Worm (Caenorhabditis elegans) whole organism, L4 larva: ENCODE data around the gene H35N09.1.

Experiments used
- F37D6.2 ChIP-seq: sonication (generic microtip); optimal IDR thresholded peaks from 2 replicates; lab custom pipeline; 2016; ENCODE audit warnings: mild to moderate bottlenecking, missing genetic modification characterization, missing compliant biosample characterization
- F44E2.7 ChIP-seq: fragments of 200-800 bp; sonication (Bioruptor generic); IDR thresholded peaks from 2 replicates; pipeline ENCODE4 v2.1.2; 2022; ENCODE audit warnings: missing genetic modification characterization, missing compliant biosample characterization
- F49E8.2 ChIP-seq: sonication (generic microtip); optimal IDR thresholded peaks from 2 replicates; lab custom pipeline; 2016; ENCODE audit warnings: missing compliant biosample characterization, mild to moderate bottlenecking, missing genetic modification characterization, borderline replicate concordance
- Y5F2A.4 ChIP-seq: fragments of 200-800 bp; sonication (Bioruptor generic); optimal IDR thresholded peaks from 2 replicates; lab custom pipeline; 2018; ENCODE audit warnings: mild to moderate bottlenecking, missing genetic modification characterization, missing compliant biosample characterization
- aha-1 ChIP-seq: fragments of 150-350 bp; peaks from one replicate; lab custom pipeline; 2014; ENCODE audit warnings: missing biosample characterization, missing genetic modification characterization
- ama-1 ChIP-seq: fragments of 150-350 bp; optimal IDR thresholded peaks from 2 replicates; lab custom pipeline; 2014; ENCODE audit warnings: inconsistent platforms, mixed read lengths
- ceh-20 ChIP-seq: fragments of 200-800 bp; sonication (Bioruptor generic); IDR thresholded peaks from 2 replicates; pipeline ENCODE4 v1.3.6; 2022; ENCODE audit warnings: missing genetic modification reagents, missing genetic modification characterization, missing compliant biosample characterization
- ceh-82 ChIP-seq: sonication (generic microtip); optimal IDR thresholded peaks from 2 replicates; lab custom pipeline; 2017; ENCODE audit warnings: missing biosample characterization, missing genetic modification characterization
- cey-2 ChIP-seq: sonication (generic microtip); optimal IDR thresholded peaks from 3 replicates; lab custom pipeline; 2017; ENCODE audit warnings: missing genetic modification characterization, mild to moderate bottlenecking, missing compliant biosample characterization, antibody characterized with exemption, borderline replicate concordance; ENCODE audit not compliant: insufficient read depth
- daf-16 ChIP-seq, 3 experiments: sonication (generic microtip); optimal IDR thresholded peaks; 2 replicates each; lab custom pipeline; 2016 to 2017; ENCODE audit warnings: missing genetic modification characterization in 3 of 3, missing genetic modification reagents in 3 of 3, mild to moderate bottlenecking in 2 of 3, missing compliant biosample characterization in 2 of 3, missing biosample characterization in 1 of 3, moderate library complexity in 1 of 3
- daf-19 ChIP-seq: fragments of 200-800 bp; sonication (Bioruptor generic); conservative IDR thresholded peaks from 2 replicates; pipeline ENCODE4 v1.3.6; 2022; ENCODE audit warnings: missing genetic modification characterization, missing compliant biosample characterization
- daf-8 ChIP-seq: fragments of 200-800 bp; sonication (Bioruptor generic); IDR thresholded peaks from 2 replicates; pipeline ENCODE4 v1.3.6; 2022; ENCODE audit warnings: missing genetic modification characterization, missing compliant biosample characterization
- dmd-8 ChIP-seq: fragments of 200-800 bp; sonication (Bioruptor generic); IDR thresholded peaks from 2 replicates; pipeline ENCODE4 v1.3.6; 2022; ENCODE audit warnings: missing genetic modification characterization, missing compliant biosample characterization
- dmd-9 ChIP-seq: fragments of 200-800 bp; sonication (Bioruptor generic); IDR thresholded peaks from 2 replicates; pipeline ENCODE4 v1.3.6; 2022; ENCODE audit warnings: missing genetic modification reagents, missing genetic modification characterization, missing compliant biosample characterization
- dpl-1 ChIP-seq: fragments of 150-350 bp; optimal IDR thresholded peaks from 2 replicates; lab custom pipeline; 2014; ENCODE audit warnings: missing biosample characterization, missing genetic modification reagents, missing genetic modification characterization
- dve-1 ChIP-seq: sonication (generic microtip); optimal IDR thresholded peaks from 2 replicates; lab custom pipeline; 2017; ENCODE audit warnings: antibody characterized with exemption, mild to moderate bottlenecking, missing genetic modification characterization, missing compliant biosample characterization; ENCODE audit not compliant: insufficient read depth
- egl-27 ChIP-seq: sonication (generic microtip); optimal IDR thresholded peaks from 3 replicates; lab custom pipeline; 2017; ENCODE audit warnings: missing biosample characterization, missing genetic modification reagents, missing genetic modification characterization
- fkh-10 ChIP-seq: fragments of 150-350 bp; optimal IDR thresholded peaks from 2 replicates; lab custom pipeline; 2014; ENCODE audit warnings: missing biosample characterization, missing genetic modification reagents, missing genetic modification characterization
- hlh-11 ChIP-seq: fragments of 200-800 bp; sonication (Bioruptor generic); optimal IDR thresholded peaks from 2 replicates; lab custom pipeline; 2018; ENCODE audit warnings: mild to moderate bottlenecking, missing genetic modification characterization, missing compliant biosample characterization
- hlh-30 ChIP-seq: sonication (generic microtip); optimal IDR thresholded peaks from 2 replicates; lab custom pipeline; 2017; ENCODE audit warnings: antibody characterized with exemption, mild to moderate bottlenecking, missing genetic modification characterization, missing compliant biosample characterization; ENCODE audit not compliant: insufficient read depth
- hmg-1.1 ChIP-seq: fragments of 200-800 bp; sonication (Bioruptor generic); IDR thresholded peaks from 2 replicates; pipeline ENCODE4 v1.3.6; 2022; ENCODE audit warnings: missing genetic modification reagents, missing genetic modification characterization, missing compliant biosample characterization
- lsy-2 ChIP-seq, 2 experiments: fragments of 150-350 bp in 1 of 2; sonication (generic microtip) in 1 of 2; optimal IDR thresholded peaks; 2 replicates each; lab custom pipeline; 2014 to 2017; ENCODE audit warnings: missing biosample characterization in 2 of 2, missing genetic modification characterization in 2 of 2
- mep-1 ChIP-seq: fragments of 150-350 bp; sonication (generic microtip); optimal IDR thresholded peaks from 3 replicates; lab custom pipeline; 2014; ENCODE audit warnings: missing biosample characterization, missing genetic modification characterization
- mxl-3 ChIP-seq: fragments of 200-800 bp; sonication (Bioruptor generic); optimal IDR thresholded peaks from 2 replicates; lab custom pipeline; 2018; ENCODE audit warnings: mild to moderate bottlenecking, missing genetic modification characterization, missing compliant biosample characterization
- nhr-11 ChIP-seq: fragments of 150-350 bp; optimal IDR thresholded peaks from 2 replicates; lab custom pipeline; 2014; ENCODE audit warnings: missing biosample characterization, missing genetic modification characterization
- nhr-111 ChIP-seq: fragments of 200-800 bp; sonication (Bioruptor generic); optimal IDR thresholded peaks from 2 replicates; lab custom pipeline; 2018; ENCODE audit warnings: mild to moderate bottlenecking, missing genetic modification characterization, missing compliant biosample characterization
- nhr-28 ChIP-seq: fragments of 150-350 bp; optimal IDR thresholded peaks from 2 replicates; lab custom pipeline; 2014; ENCODE audit warnings: missing biosample characterization, missing genetic modification characterization
- nhr-41 ChIP-seq: fragments of 200-800 bp; sonication (Bioruptor generic); IDR thresholded peaks from 2 replicates; pipeline ENCODE4 v1.3.6; 2022; ENCODE audit warnings: missing genetic modification reagents, missing genetic modification characterization, missing compliant biosample characterization
- nhr-42 ChIP-seq: fragments of 200-800 bp; sonication (Bioruptor generic); IDR thresholded peaks from 2 replicates; pipeline ENCODE4 v1.3.6; 2022; ENCODE audit warnings: missing genetic modification characterization, missing compliant biosample characterization
- nhr-76 ChIP-seq: fragments of 150-350 bp; optimal IDR thresholded peaks from 2 replicates; lab custom pipeline; 2014; ENCODE audit warnings: missing biosample characterization, missing genetic modification characterization
- pha-4 ChIP-seq, 2 experiments: fragments of 150-350 bp in 1 of 2; fragments of 200-800 bp in 1 of 2; sonication (Bioruptor generic) in 1 of 2; IDR thresholded peaks in 1 of 2; optimal IDR thresholded peaks in 1 of 2; 2 replicates each; pipeline versions ENCODE4 v1.3.6 to Lab custom; 2014 to 2022; ENCODE audit warnings: missing genetic modification characterization in 2 of 2, missing genetic modification reagents in 2 of 2, missing biosample characterization in 1 of 2, missing compliant biosample characterization in 1 of 2
- pqm-1 ChIP-seq: sonication (generic microtip); optimal IDR thresholded peaks from 2 replicates; lab custom pipeline; 2017; ENCODE audit warnings: missing biosample characterization, missing genetic modification characterization
- rbr-2 ChIP-seq: sonication (generic microtip); optimal IDR thresholded peaks from 2 replicates; lab custom pipeline; 2016; ENCODE audit warnings: missing genotype, missing genetic modification characterization, missing compliant biosample characterization
- saeg-2 ChIP-seq: fragments of 200-800 bp; sonication (Bioruptor generic); IDR thresholded peaks from 2 replicates; pipeline ENCODE4 v1.3.6; 2022; ENCODE audit warnings: missing genetic modification reagents, missing genetic modification characterization, missing compliant biosample characterization
- set-16 ChIP-seq: fragments of 200-800 bp; sonication (Bioruptor generic); IDR thresholded peaks from 2 replicates; pipeline ENCODE4 v1.3.6; 2022; ENCODE audit warnings: missing genetic modification reagents, missing genetic modification characterization, missing compliant biosample characterization
- skn-1 ChIP-seq: fragments of 150-350 bp; optimal IDR thresholded peaks from 2 replicates; lab custom pipeline; 2014; ENCODE audit warnings: missing biosample characterization, missing genetic modification characterization
- snpc-1.2 ChIP-seq: fragments of 200-800 bp; sonication (Bioruptor generic); IDR thresholded peaks from 2 replicates; pipeline ENCODE4 v1.3.6; 2022; ENCODE audit warnings: missing genetic modification reagents, missing genetic modification characterization, missing compliant biosample characterization
- snpc-4 ChIP-seq: fragments of 150-350 bp; optimal IDR thresholded peaks from 2 replicates; lab custom pipeline; 2014; ENCODE audit warnings: missing biosample characterization, missing genetic modification characterization
- spr-1 ChIP-seq: sonication (generic microtip); optimal IDR thresholded peaks from 2 replicates; lab custom pipeline; 2016; ENCODE audit warnings: mild to moderate bottlenecking, missing genetic modification characterization, missing compliant biosample characterization
- tag-97 ChIP-seq: fragments of 200-800 bp; sonication (Bioruptor generic); IDR thresholded peaks from 2 replicates; pipeline ENCODE4 v1.3.6; 2022; ENCODE audit warnings: missing genetic modification characterization, missing compliant biosample characterization
- tra-1 ChIP-seq: fragments of 200-800 bp; sonication (Bioruptor generic); IDR thresholded peaks from 2 replicates; pipeline ENCODE4 v1.3.6; 2022; ENCODE audit warnings: missing genetic modification reagents, missing genetic modification characterization, missing compliant biosample characterization
- vab-7 ChIP-seq: fragments of 200-800 bp; sonication (Bioruptor generic); IDR thresholded peaks from 2 replicates; pipeline ENCODE4 v1.3.6; 2022; ENCODE audit warnings: missing genetic modification reagents, missing genetic modification characterization, missing compliant biosample characterization
- zfp-2 ChIP-seq: sonication (generic microtip); optimal IDR thresholded peaks from 2 replicates; lab custom pipeline; 2016; ENCODE audit warnings: mild to moderate bottlenecking, missing genetic modification characterization, missing compliant biosample characterization

H35N09.1 gene

ce11 chrX:8564451-8564795 is 40.7 kb upstream of the H35N09.1 start (continued):
- TF ChIP-seq egl-27 (tag; lab: Kevin White, UChicago) (no peak), set-16 (GFP tag; lab: Robert Waterston, UW) (no peak), tag-97 (no peak), F37D6.2 (tag; lab: Kevin White, UChicago) (no peak), fkh-10 (no peak), hlh-11 (tag; lab: Kevin White, UChicago) (no peak), snpc-4 (tag; lab: Kevin White, UChicago) (no peak), nhr-76 (tag; lab: Kevin White, UChicago) (no peak), pha-4 (GFP tag; IDR thresholded peaks at IDR 0.05; lab: Robert Waterston, UW) (no peak), pha-4 (tag; optimal IDR thresholded peaks at IDR 0.05; lab: Kevin White, UChicago) (peak; percentile 9), nhr-28 (tag; lab: Kevin White, UChicago) (peak; percentile 24), nhr-11 (no peak), saeg-2 (GFP tag; lab: Robert Waterston, UW) (no peak), daf-8 (GFP tag; lab: Robert Waterston, UW) (no peak), spr-1 (no peak), dve-1 (tag; lab: Kevin White, UChicago) (peak; percentile 51), ama-1 (lab: Kevin White, UChicago) (no peak), zfp-2 (no peak), skn-1 (tag; lab: Kevin White, UChicago) (no peak), nhr-111 (GFP tag; lab: Kevin White, UChicago) (no peak), mep-1 (tag; lab: Kevin White, UChicago) (no peak), F49E8.2 (tag; lab: Kevin White, UChicago) (no peak), snpc-1.2 (GFP tag; lab: Robert Waterston, UW) (no peak), ceh-82 (tag; lab: Kevin White, UChicago) (no peak), nhr-41 (no peak), tra-1 (no peak), cey-2 (tag; lab: Kevin White, UChicago) (no peak), mxl-3 (GFP tag; lab: Kevin White, UChicago) (no peak), ceh-20 (no peak), dmd-9 (GFP tag; lab: Robert Waterston, UW) (no peak), lsy-2 (tag; optimal IDR thresholded peaks at IDR 0.05; lab: Kevin White, UChicago) (peak in 1 of 2 experiments; percentile 26), F44E2.7 (GFP tag; lab: Robert Waterston, UW) (no peak), hmg-1.1 (GFP tag; lab: Robert Waterston, UW) (no peak), dmd-8 (GFP tag; lab: Robert Waterston, UW) (no peak), dpl-1 (GFP tag; lab: Kevin White, UChicago) (no peak), nhr-42 (GFP tag; lab: Robert Waterston, UW) (no peak), daf-19 (GFP tag; lab: Robert Waterston, UW) (no peak), aha-1 (tag; lab: Kevin White, UChicago) (peak; percentile 17), pqm-1 (tag; lab: Kevin White, UChicago) (no peak), rbr-2 (no peak), hlh-30 (tag; lab: Kevin White, UChicago) (no peak), daf-16 (GFP tag; optimal IDR thresholded peaks at IDR 0.05; lab: Kevin White, UChicago) (no peak), daf-16 (tag; optimal IDR thresholded peaks at IDR 0.05; lab: Kevin White, UChicago) (peak; percentile 9), Y5F2A.4 (no peak), vab-7 (GFP tag; lab: Robert Waterston, UW) (no peak)
